Worm (Caenorhabditis elegans) whole organism, midembryonic: ENCODE results near the gene spp-12.

Experiments used
- cog-1 ChIP-seq: sonication (generic microtip); optimal IDR thresholded peaks from 2 replicates; lab custom pipeline; 2016; ENCODE audit warnings: missing genetic modification characterization, missing compliant biosample characterization
- flt-1 ChIP-seq: fragments of 200-800 bp; sonication (Bioruptor generic); IDR thresholded peaks from 2 replicates; pipeline ENCODE4 v1.3.6; 2022; ENCODE audit warnings: missing genetic modification characterization, missing compliant biosample characterization
- klf-2 ChIP-seq: fragments of 200-800 bp; sonication (Bioruptor generic); conservative IDR thresholded peaks from 2 replicates; pipeline ENCODE4 v1.3.6; 2022; ENCODE audit warnings: missing genetic modification reagents, missing genetic modification characterization, missing compliant biosample characterization
- ref-1 ChIP-seq: fragments of 200-800 bp; sonication (Bioruptor generic); conservative IDR thresholded peaks from 2 replicates; pipeline ENCODE4 v1.3.6; 2022; ENCODE audit warnings: missing genetic modification reagents, missing genetic modification characterization, missing compliant biosample characterization
- ztf-23 ChIP-seq: fragments of 200-800 bp; sonication (Bioruptor generic); IDR thresholded peaks from 2 replicates; pipeline ENCODE4 v1.3.6; 2022; ENCODE audit warnings: missing genetic modification reagents, missing genetic modification characterization, missing compliant biosample characterization
- ztf-29 ChIP-seq: fragments of 200-800 bp; sonication (Bioruptor generic); IDR thresholded peaks from 2 replicates; pipeline ENCODE4 v1.3.6; 2022; ENCODE audit warnings: missing genetic modification reagents, missing genetic modification characterization, missing compliant biosample characterization

ce11 chrV:13898356-13898755 is 8.7 kb downstream of the spp-12 start, which contains the start of gene cyp-35C1:
- no peak for TF ChIP-seq ztf-23 (GFP tag; lab: Robert Waterston, UW)
- TF ChIP-seq cog-1 (tag; lab: Kevin White, UChicago) = no peak
- no peak for TF ChIP-seq ref-1 (GFP tag; lab: Robert Waterston, UW)
- no peak for TF ChIP-seq klf-2
- no peak for TF ChIP-seq ztf-29 (GFP tag; lab: Robert Waterston, UW)
- TF ChIP-seq flt-1 = no peak
